Fruit fly (Drosophila melanogaster) whole organism, embryonic: Measurements from ENCODE around the gene CG33641.

Experiments used
- Atf-2 ChIP-seq: fragments of 200-800 bp; sonication (Bioruptor generic); optimal IDR thresholded peaks from 2 replicates; lab custom pipeline; 2016; ENCODE audit warnings: missing biosample characterization, missing genetic modification characterization
- Atf3 ChIP-seq: fragments of 200-800 bp; sonication (Bioruptor generic); optimal IDR thresholded peaks from 3 replicates; lab custom pipeline; 2016; ENCODE audit warnings: missing biosample characterization, missing genetic modification characterization
- Blimp-1 ChIP-seq: fragments of 200-800 bp; sonication (Bioruptor generic); optimal IDR thresholded peaks from 3 replicates; lab custom pipeline; 2018; ENCODE audit warnings: missing biosample characterization, missing genetic modification characterization, mild to moderate bottlenecking, moderate library complexity, missing genetic modification reagents
- CG10147 ChIP-seq: fragments of 200-800 bp; sonication (Bioruptor generic); optimal IDR thresholded peaks from 2 replicates; lab custom pipeline; 2019; ENCODE audit warnings: missing biosample characterization, mild to moderate bottlenecking, missing genetic modification characterization, moderate library complexity
- CG10959 ChIP-seq: fragments of 200-800 bp; sonication (Bioruptor generic); IDR thresholded peaks from 2 replicates; pipeline ENCODE4 v1.3.6; 2022; ENCODE audit warnings: missing biosample characterization, missing genetic modification characterization
- CG12155 ChIP-seq: fragments of 200-800 bp; sonication (Bioruptor generic); optimal IDR thresholded peaks from 3 replicates; lab custom pipeline; 2016; ENCODE audit warnings: missing biosample characterization, missing genetic modification characterization
- CG12769 ChIP-seq: fragments of 200-800 bp; sonication (Bioruptor generic); optimal IDR thresholded peaks from 2 replicates; lab custom pipeline; 2019; ENCODE audit warnings: missing biosample characterization, mild to moderate bottlenecking, missing genetic modification characterization, moderate library complexity
- CG13894 ChIP-seq: fragments of 200-800 bp; sonication (Bioruptor generic); optimal IDR thresholded peaks from 3 replicates; lab custom pipeline; 2018; ENCODE audit warnings: missing biosample characterization, mild to moderate bottlenecking, missing genetic modification characterization, moderate library complexity
- CG14860 ChIP-seq: fragments of 200-800 bp; sonication (Bioruptor generic); IDR thresholded peaks from 3 replicates; pipeline ENCODE4 v1.3.6; 2022; ENCODE audit warnings: missing biosample characterization, missing genetic modification characterization; ENCODE audit not compliant: partially characterized antibody
- CG15269 ChIP-seq: fragments of 200-800 bp; sonication (Bioruptor generic); optimal IDR thresholded peaks from 2 replicates; lab custom pipeline; 2018; ENCODE audit warnings: missing biosample characterization, mild to moderate bottlenecking, missing genetic modification characterization, moderate library complexity
- CG15479 ChIP-seq: fragments of 200-800 bp; sonication (Bioruptor generic); optimal IDR thresholded peaks from 3 replicates; lab custom pipeline; 2019; ENCODE audit warnings: missing biosample characterization, mild to moderate bottlenecking, missing genetic modification characterization, moderate library complexity
- CG15514 ChIP-seq: fragments of 200-800 bp; sonication (Bioruptor generic); optimal IDR thresholded peaks from 3 replicates; lab custom pipeline; 2017; ENCODE audit warnings: missing biosample characterization, missing genetic modification characterization, mild to moderate bottlenecking, moderate library complexity, missing genetic modification reagents
- CG1603 ChIP-seq: fragments of 200-800 bp; sonication (Bioruptor generic); optimal IDR thresholded peaks from 2 replicates; lab custom pipeline; 2019; ENCODE audit warnings: missing biosample characterization, mild to moderate bottlenecking, missing genetic modification characterization, moderate library complexity
- CG17385 ChIP-seq: fragments of 200-800 bp; sonication (Bioruptor generic); optimal IDR thresholded peaks from 3 replicates; lab custom pipeline; 2018; ENCODE audit warnings: missing biosample characterization, mild to moderate bottlenecking, missing genetic modification characterization
- CG17568 ChIP-seq: fragments of 200-800 bp; sonication (Bioruptor generic); optimal IDR thresholded peaks from 2 replicates; lab custom pipeline; 2018; ENCODE audit warnings: missing biosample characterization, mild to moderate bottlenecking, missing genetic modification characterization, moderate library complexity
- CG17829 ChIP-seq: fragments of 200-800 bp; optimal IDR thresholded peaks from 2 replicates; lab custom pipeline; 2019; ENCODE audit warnings: missing biosample characterization, mild to moderate bottlenecking, missing genetic modification characterization, moderate library complexity
- CG31365 ChIP-seq: fragments of 200-800 bp; sonication (Bioruptor generic); optimal IDR thresholded peaks from 2 replicates; lab custom pipeline; 2018; ENCODE audit warnings: missing biosample characterization, mild to moderate bottlenecking, missing genetic modification characterization
- CG4730 ChIP-seq: fragments of 200-800 bp; sonication (Bioruptor generic); IDR thresholded peaks from 2 replicates; pipeline ENCODE4 v1.3.6; 2022; ENCODE audit warnings: missing biosample characterization, missing genetic modification characterization
- CG6854 ChIP-seq: fragments of 200-800 bp; sonication (Bioruptor generic); optimal IDR thresholded peaks from 3 replicates; lab custom pipeline; 2017; ENCODE audit warnings: missing biosample characterization, mild to moderate bottlenecking, missing genetic modification characterization
- CG8924 ChIP-seq: fragments of 200-800 bp; optimal IDR thresholded peaks from 3 replicates; lab custom pipeline; 2019; ENCODE audit warnings: missing biosample characterization, mild to moderate bottlenecking, missing genetic modification characterization, moderate library complexity
- CG9797 ChIP-seq: fragments of 200-800 bp; sonication (Bioruptor generic); optimal IDR thresholded peaks from 3 replicates; lab custom pipeline; 2018; ENCODE audit warnings: missing biosample characterization, mild to moderate bottlenecking, missing genetic modification characterization
- D19A ChIP-seq: fragments of 200-800 bp; optimal IDR thresholded peaks from 3 replicates; lab custom pipeline; 2019; ENCODE audit warnings: missing biosample characterization, mild to moderate bottlenecking, missing genetic modification characterization, moderate library complexity
- Dbx ChIP-seq: fragments of 200-800 bp; sonication (Bioruptor generic); IDR thresholded peaks from 3 replicates; pipeline ENCODE4 v1.3.6; 2022; ENCODE audit warnings: missing biosample characterization, missing genetic modification characterization
- E2f2 ChIP-seq: fragments of 200-800 bp; sonication (Bioruptor generic); IDR thresholded peaks from 2 replicates; pipeline ENCODE4 v1.3.6; 2022; ENCODE audit warnings: missing biosample characterization, missing genetic modification characterization
- ERR ChIP-seq: fragments of 200-800 bp; sonication (Bioruptor generic); optimal IDR thresholded peaks from 2 replicates; lab custom pipeline; 2016; ENCODE audit warnings: missing biosample characterization, missing genetic modification characterization
- Eip74EF ChIP-seq, 2 experiments: fragments of 200-800 bp in 1 of 2; fragments of >200 bp in 1 of 2; sonication (Bioruptor generic) in 1 of 2; optimal IDR thresholded peaks; 2 replicates each; lab custom pipeline; 2017 to 2019; ENCODE audit warnings: missing biosample characterization in 2 of 2, missing genetic modification characterization in 2 of 2, mild to moderate bottlenecking in 1 of 2, moderate library complexity in 1 of 2
- Hey ChIP-seq: fragments of 200-800 bp; sonication (Bioruptor generic); optimal IDR thresholded peaks from 3 replicates; lab custom pipeline; 2018; ENCODE audit warnings: missing biosample characterization, mild to moderate bottlenecking, missing genetic modification characterization
- HmgD ChIP-seq: fragments of 200-800 bp; sonication (Bioruptor generic); optimal IDR thresholded peaks from 3 replicates; lab custom pipeline; 2016; ENCODE audit warnings: missing biosample characterization, missing genetic modification characterization
- HmgZ ChIP-seq: fragments of 200-800 bp; sonication (Bioruptor generic); optimal IDR thresholded peaks from 2 replicates; lab custom pipeline; 2018; ENCODE audit warnings: missing biosample characterization, mild to moderate bottlenecking, missing genetic modification characterization
- Hmr ChIP-seq: fragments of 200-800 bp; sonication (Bioruptor generic); optimal IDR thresholded peaks from 3 replicates; lab custom pipeline; 2017; ENCODE audit warnings: mild to moderate bottlenecking, missing biosample characterization, missing genetic modification reagents, missing genetic modification characterization
- Nf-YB ChIP-seq: fragments of 200-800 bp; sonication (Bioruptor generic); optimal IDR thresholded peaks from 3 replicates; lab custom pipeline; 2019; ENCODE audit warnings: missing biosample characterization, mild to moderate bottlenecking, missing genetic modification characterization, moderate library complexity
- Rfx ChIP-seq: fragments of 200-800 bp; sonication (Bioruptor generic); IDR thresholded peaks from 2 replicates; pipeline ENCODE4 v1.3.6; 2022; ENCODE audit warnings: missing biosample characterization, missing genetic modification characterization
- Xrp1 ChIP-seq: fragments of 200-800 bp; sonication (Bioruptor generic); IDR thresholded peaks from 2 replicates; pipeline ENCODE4 v1.3.6; 2022; ENCODE audit warnings: missing biosample characterization, missing genetic modification characterization
- bowl ChIP-seq: fragments of 200-800 bp; sonication (Bioruptor generic); IDR thresholded peaks from 2 replicates; pipeline ENCODE4 v1.3.6; 2022; ENCODE audit warnings: missing biosample characterization, missing genetic modification characterization
- caup ChIP-seq: fragments of 200-800 bp; sonication (Bioruptor generic); optimal IDR thresholded peaks from 3 replicates; lab custom pipeline; 2017; ENCODE audit warnings: missing biosample characterization, mild to moderate bottlenecking, missing genetic modification characterization, moderate library complexity; ENCODE audit not compliant: severe bottlenecking
- ewg ChIP-seq: fragments of 200-800 bp; sonication (Bioruptor generic); optimal IDR thresholded peaks from 3 replicates; lab custom pipeline; 2017; ENCODE audit warnings: mild to moderate bottlenecking, missing biosample characterization, missing genetic modification reagents, missing genetic modification characterization
- gro ChIP-seq: fragments of 200-800 bp; sonication (Bioruptor generic); optimal IDR thresholded peaks from 2 replicates; lab custom pipeline; 2016; ENCODE audit warnings: missing biosample characterization, missing genetic modification characterization
- luna ChIP-seq: fragments of 200-800 bp; sonication (Bioruptor generic); optimal IDR thresholded peaks from 2 replicates; lab custom pipeline; 2016; ENCODE audit warnings: missing biosample characterization, missing genetic modification characterization
- nau ChIP-seq: fragments of 200-800 bp; sonication (Bioruptor generic); optimal IDR thresholded peaks from 3 replicates; lab custom pipeline; 2017; ENCODE audit warnings: missing biosample characterization, mild to moderate bottlenecking, missing genetic modification characterization, missing genetic modification reagents
- nmo ChIP-seq: fragments of 200-800 bp; sonication (Bioruptor generic); optimal IDR thresholded peaks from 2 replicates; lab custom pipeline; 2018; ENCODE audit warnings: missing biosample characterization, mild to moderate bottlenecking, missing genetic modification characterization, moderate library complexity
- pfk ChIP-seq: fragments of 200-800 bp; sonication (Bioruptor generic); optimal IDR thresholded peaks from 2 replicates; lab custom pipeline; 2018; ENCODE audit warnings: missing biosample characterization, mild to moderate bottlenecking, missing genetic modification characterization, moderate library complexity
- sd ChIP-seq: fragments of 200-800 bp; sonication (Bioruptor generic); optimal IDR thresholded peaks from 3 replicates; lab custom pipeline; 2018; ENCODE audit warnings: missing biosample characterization, mild to moderate bottlenecking, missing genetic modification characterization, moderate library complexity
- sens ChIP-seq: fragments of 200-800 bp; sonication (Bioruptor generic); peaks from one replicate; lab custom pipeline; 2016; ENCODE audit warnings: missing biosample characterization, missing genetic modification characterization
- sens-2 ChIP-seq: fragments of 200-800 bp; sonication (Bioruptor generic); IDR thresholded peaks from 2 replicates; pipeline ENCODE4 v1.3.6; 2022; ENCODE audit warnings: missing biosample characterization, missing genetic modification characterization
- slbo ChIP-seq: fragments of 200-800 bp; sonication (Bioruptor generic); IDR thresholded peaks from 2 replicates; pipeline ENCODE4 v1.3.6; 2022; ENCODE audit warnings: missing biosample characterization, missing genetic modification characterization
- sob ChIP-seq: fragments of 200-800 bp; sonication (Bioruptor generic); IDR thresholded peaks from 2 replicates; pipeline ENCODE4 v1.3.6; 2022; ENCODE audit warnings: missing biosample characterization, missing genetic modification characterization
- tll ChIP-seq, 2 experiments: fragments of 200-800 bp in 1 of 2; fragments of >200 bp in 1 of 2; sonication (Bioruptor generic) in 1 of 2; optimal IDR thresholded peaks; 2 replicates each; lab custom pipeline; 2017 to 2019; ENCODE audit warnings: missing biosample characterization in 2 of 2, missing genetic modification characterization in 2 of 2, mild to moderate bottlenecking in 1 of 2, moderate library complexity in 1 of 2
- unpg ChIP-seq: fragments of 200-800 bp; sonication (Bioruptor generic); optimal IDR thresholded peaks from 3 replicates; lab custom pipeline; 2018; ENCODE audit warnings: missing biosample characterization, mild to moderate bottlenecking, missing genetic modification characterization, moderate library complexity
- z ChIP-seq: fragments of 200-800 bp; sonication (Bioruptor generic); IDR thresholded peaks from 3 replicates; pipeline ENCODE4 v1.3.6; 2022; ENCODE audit warnings: missing biosample characterization, missing genetic modification characterization

The CG33641 gene

DNA sequence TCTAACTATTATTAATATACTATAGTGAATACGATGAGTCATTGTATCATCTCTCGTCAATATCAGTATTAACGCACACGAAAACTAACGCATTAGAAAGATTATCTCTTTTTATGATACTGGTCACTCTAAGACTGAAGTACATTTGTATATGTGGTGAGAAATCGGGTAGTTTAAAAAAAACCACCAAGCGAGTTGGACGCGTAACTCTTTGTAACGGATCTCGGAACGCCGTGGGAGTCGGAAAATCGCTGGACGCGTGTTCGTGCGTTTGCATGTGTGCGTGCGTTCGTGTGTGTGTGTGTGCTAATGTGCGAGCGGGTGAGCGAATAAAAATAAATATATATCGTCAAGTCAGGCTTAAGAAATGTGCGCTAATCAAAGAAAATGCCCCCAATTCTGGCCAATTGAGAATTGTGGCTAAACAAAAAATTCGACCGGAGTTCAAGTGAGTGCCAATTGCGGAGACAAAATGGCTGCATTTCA lies 21.2 kb downstream of the CG33641 start, which contains the start of gene kuz (continued):
- TF ChIP-seq ERR (GFP tag; lab: Kevin White, UChicago) (peak; percentile 23), CG15514 (peak; percentile 19), Hmr (peak; percentile 72), Nf-YB (GFP tag; lab: Kevin White, UChicago) (peak; percentile 30), sd (tag; lab: Kevin White, UChicago) (peak; percentile 63), nau (GFP tag; lab: Kevin White, UChicago) (peak; percentile 25), E2f2 (GFP tag; lab: Robert Waterston, UW) (no peak), CG31365 (tag; lab: Kevin White, UChicago) (peak; percentile 27), CG15479 (GFP tag; lab: Kevin White, UChicago) (peak; percentile 0), slbo (GFP tag; lab: Robert Waterston, UW) (0 out of 2 replicates have a peak, but pooled peaks have one; percentile 16), sens (peak; percentile 80), CG6854 (GFP tag; lab: Kevin White, UChicago) (peak; percentile 38), CG17829 (tag; lab: Kevin White, UChicago) (peak; percentile 36), CG15269 (peak; percentile 9), CG10959 (GFP tag; lab: Robert Waterston, UW) (no peak; the same call in 1 of the 2 replicates), CG13894 (tag; lab: Kevin White, UChicago) (peak; percentile 82), CG10147 (GFP tag; lab: Kevin White, UChicago) (peak; percentile 10), CG12155 (GFP tag; lab: Kevin White, UChicago) (no peak), tll (GFP tag; optimal IDR thresholded peaks at IDR 0.05; lab: Kevin White, UChicago) (peak in 1 of 2 experiments; percentile 13), luna (GFP tag; lab: Kevin White, UChicago) (no peak), HmgD (GFP tag; lab: Kevin White, UChicago) (peak; percentile 29), CG4730 (GFP tag; lab: Robert Waterston, UW) (no peak), bowl (GFP tag; lab: Robert Waterston, UW) (no peak), HmgZ (tag; lab: Kevin White, UChicago) (peak; percentile 64), CG8924 (peak; percentile 56), CG1603 (tag; lab: Kevin White, UChicago) (peak; percentile 65), CG12769 (tag; lab: Kevin White, UChicago) (peak; percentile 54), Dbx (GFP tag; lab: Robert Waterston, UW) (peak; percentile 64; the same call in 2 of the 3 replicates), Eip74EF (GFP tag; optimal IDR thresholded peaks at IDR 0.05; lab: Kevin White, UChicago) (peak in 1 of 2 experiments; percentile 18), CG17385 (GFP tag; lab: Kevin White, UChicago) (peak; percentile 56), unpg (GFP tag; lab: Kevin White, UChicago) (peak; percentile 18), sens-2 (GFP tag; lab: Robert Waterston, UW) (peak; percentile 27; the same call in 1 of the 2 replicates), nmo (GFP tag; lab: Kevin White, UChicago) (peak; percentile 17), Rfx (GFP tag; lab: Robert Waterston, UW) (no peak; the same call in 1 of the 2 replicates), caup (peak; percentile 66), Blimp-1 (GFP tag; lab: Kevin White, UChicago) (peak; percentile 26), gro (GFP tag; lab: Kevin White, UChicago) (peak; percentile 13), sob (GFP tag; lab: Robert Waterston, UW) (peak; percentile 73), CG17568 (GFP tag; lab: Kevin White, UChicago) (peak; percentile 21), Xrp1 (GFP tag; lab: Robert Waterston, UW) (peak; percentile 39; the same call in 1 of the 2 replicates), pfk (GFP tag; lab: Kevin White, UChicago) (peak; percentile 2), Atf-2 (GFP tag; lab: Kevin White, UChicago) (no peak), z (GFP tag; lab: Robert Waterston, UW) (no peak), CG9797 (GFP tag; lab: Kevin White, UChicago) (peak; percentile 30), Atf3 (GFP tag; lab: Kevin White, UChicago) (no peak), ewg (GFP tag; lab: Kevin White, UChicago) (peak; percentile 12), CG14860 (0 out of 3 replicates have a peak, but pooled peaks have one; percentile 34), D19A (peak; percentile 53), Hey (tag; lab: Kevin White, UChicago) (peak; percentile 21)
